Worm (Caenorhabditis elegans): ENCODE measurements around the gene cpna-5.

- no peak for TF ChIP-seq tbx-11 (GFP tag; IDR thresholded peaks at IDR 0.05)
- no peak for TF ChIP-seq ama-1 (optimal IDR thresholded peaks at IDR 0.05)
- no peak for TF ChIP-seq F13C5.2 (tag; optimal IDR thresholded peaks at IDR 0.05)
- no peak for TF ChIP-seq ceh-36 (tag; optimal IDR thresholded peaks at IDR 0.05)
- TF ChIP-seq aly-1 (tag; optimal IDR thresholded peaks at IDR 0.05), result no peak
- no peak for TF ChIP-seq ceh-13 (GFP tag; optimal IDR thresholded peaks at IDR 0.05)
- no peak for TF ChIP-seq flt-1 (GFP tag; IDR thresholded peaks at IDR 0.05)
- TF ChIP-seq tra-4 (tag; optimal IDR thresholded peaks at IDR 0.05), result no peak
- TF ChIP-seq pes-1 (GFP tag; IDR thresholded peaks at IDR 0.05), result no peak
- no peak for TF ChIP-seq tbx-37 (GFP tag; conservative IDR thresholded peaks at IDR 0.05)
- no peak for TF ChIP-seq ets-7 (tag; optimal IDR thresholded peaks at IDR 0.05)
- no peak for TF ChIP-seq sea-1 (GFP tag; conservative IDR thresholded peaks at IDR 0.05)
Measured at ce11 chrII:7716112-7716511, 2.3 kb downstream of the cpna-5 start.
